Fruit fly (Drosophila melanogaster): ENCODE measurements around the gene CG7168.

DNA sequence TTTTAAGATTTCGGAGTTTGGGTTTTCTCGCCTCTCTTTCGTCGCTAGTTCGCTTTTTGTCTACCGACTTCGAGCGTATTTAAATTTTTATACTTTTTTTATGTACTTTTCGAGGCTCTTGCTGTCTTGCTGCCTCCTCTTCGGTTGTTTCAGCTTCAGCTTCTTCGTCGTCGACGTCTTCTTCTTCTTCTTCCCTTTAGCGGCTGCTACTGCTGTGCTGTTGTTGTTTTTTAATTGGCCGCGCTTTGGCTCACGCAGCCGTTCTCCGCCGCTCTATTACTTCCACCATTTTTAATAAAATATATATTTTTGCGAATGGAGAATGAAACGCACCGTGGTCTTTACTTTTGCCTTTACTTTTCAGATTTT is 29.3 kb downstream of the CG7168 start:
- TF ChIP-seq h (GFP tag; optimal IDR thresholded peaks at IDR 0.05) (no peak), jim (GFP tag; optimal IDR thresholded peaks at IDR 0.05) (no peak), Hr78 (GFP tag; optimal IDR thresholded peaks at IDR 0.05) (no peak), Dif (GFP tag; optimal IDR thresholded peaks at IDR 0.05; ENCODE audit: partially characterized antibody) (no peak), br (GFP tag; optimal IDR thresholded peaks at IDR 0.05) (no peak), pan (optimal IDR thresholded peaks at IDR 0.05) (no peak), Myc (optimal IDR thresholded peaks at IDR 0.05) (no peak)

Data from whole organism, wandering third instar larva.